Worm (Caenorhabditis elegans): Measurements from ENCODE around the gene prdx-3.

- TF ChIP-seq ztf-29 (GFP tag; IDR thresholded peaks at IDR 0.05) (peak; percentile 83), T22C8.4 (GFP tag; IDR thresholded peaks at IDR 0.05) (peak; percentile 42)
Observed at ce11 chrIII:4378600-4379293, 28.5 kb upstream of the prdx-3 start.

Measured in whole organism, midembryonic.